Fruit fly (Drosophila melanogaster) whole organism, embryonic: Measurements from ENCODE around the gene dysf.

Source experiments
- BEAF-32 ChIP-seq: fragments of 200-800 bp; sonication (Bioruptor generic); optimal IDR thresholded peaks from 3 replicates; lab custom pipeline; 2017; ENCODE audit warnings: missing biosample characterization, missing genetic modification characterization, mild to moderate bottlenecking, moderate library complexity, missing genetic modification reagents
- CG10267 ChIP-seq: fragments of 200-800 bp; sonication (Bioruptor generic); optimal IDR thresholded peaks from 2 replicates; lab custom pipeline; 2018; ENCODE audit warnings: missing biosample characterization, mild to moderate bottlenecking, missing genetic modification characterization, moderate library complexity
- CG11398 ChIP-seq: fragments of 200-800 bp; sonication (Bioruptor generic); optimal IDR thresholded peaks from 2 replicates; lab custom pipeline; 2016; ENCODE audit warnings: missing biosample characterization, missing genetic modification characterization
- CG11504 ChIP-seq: fragments of 200-800 bp; sonication (Bioruptor generic); optimal IDR thresholded peaks from 3 replicates; lab custom pipeline; 2019; ENCODE audit warnings: missing biosample characterization, mild to moderate bottlenecking, missing genetic modification characterization, moderate library complexity
- CG15073 ChIP-seq: fragments of 200-800 bp; sonication (Bioruptor generic); optimal IDR thresholded peaks from 2 replicates; lab custom pipeline; 2016; ENCODE audit warnings: missing biosample characterization, missing genetic modification characterization
- CG15269 ChIP-seq: fragments of 200-800 bp; sonication (Bioruptor generic); optimal IDR thresholded peaks from 2 replicates; lab custom pipeline; 2018; ENCODE audit warnings: missing biosample characterization, mild to moderate bottlenecking, missing genetic modification characterization, moderate library complexity
- CG16815 ChIP-seq: fragments of 200-800 bp; sonication (Bioruptor generic); optimal IDR thresholded peaks from 3 replicates; lab custom pipeline; 2017; ENCODE audit warnings: missing biosample characterization, mild to moderate bottlenecking, missing genetic modification characterization
- CG17802 ChIP-seq: fragments of 200-800 bp; sonication (Bioruptor generic); optimal IDR thresholded peaks from 2 replicates; lab custom pipeline; 2018; ENCODE audit warnings: missing biosample characterization, mild to moderate bottlenecking, missing genetic modification characterization, moderate library complexity
- CG2116 ChIP-seq: fragments of 200-800 bp; sonication (Bioruptor generic); optimal IDR thresholded peaks from 3 replicates; lab custom pipeline; 2018; ENCODE audit warnings: missing biosample characterization, mild to moderate bottlenecking, missing genetic modification characterization
- CG2202 ChIP-seq: fragments of 200-800 bp; sonication (Bioruptor generic); optimal IDR thresholded peaks from 2 replicates; lab custom pipeline; 2018; ENCODE audit warnings: missing biosample characterization, mild to moderate bottlenecking, missing genetic modification characterization
- CG2889 ChIP-seq: fragments of 200-800 bp; sonication (Bioruptor generic); IDR thresholded peaks from 3 replicates; pipeline ENCODE4 v1.3.6; 2022; ENCODE audit warnings: missing biosample characterization, missing genetic modification characterization
- CG30403 ChIP-seq: fragments of 200-800 bp; sonication (Bioruptor generic); optimal IDR thresholded peaks from 3 replicates; lab custom pipeline; 2016; ENCODE audit warnings: missing biosample characterization, missing genetic modification characterization
- CG31388 ChIP-seq: fragments of 200-800 bp; sonication (Bioruptor generic); optimal IDR thresholded peaks from 2 replicates; lab custom pipeline; 2016; ENCODE audit warnings: missing biosample characterization, missing genetic modification characterization
- CG32767 ChIP-seq: fragments of 200-800 bp; sonication (Bioruptor generic); IDR thresholded peaks from 2 replicates; pipeline ENCODE4 v1.3.6; 2022; ENCODE audit warnings: missing biosample characterization, missing genetic modification characterization
- CG8924 ChIP-seq: fragments of 200-800 bp; optimal IDR thresholded peaks from 3 replicates; lab custom pipeline; 2019; ENCODE audit warnings: missing biosample characterization, mild to moderate bottlenecking, missing genetic modification characterization, moderate library complexity
- CG9215 ChIP-seq: fragments of 200-800 bp; sonication (Bioruptor generic); IDR thresholded peaks from 2 replicates; pipeline ENCODE4 v1.3.6; 2022; ENCODE audit warnings: missing biosample characterization, missing genetic modification characterization
- CG9727 ChIP-seq: fragments of 200-800 bp; sonication (Bioruptor generic); optimal IDR thresholded peaks from 3 replicates; lab custom pipeline; 2017; ENCODE audit warnings: missing biosample characterization, mild to moderate bottlenecking, missing genetic modification characterization
- CG9797 ChIP-seq: fragments of 200-800 bp; sonication (Bioruptor generic); optimal IDR thresholded peaks from 3 replicates; lab custom pipeline; 2018; ENCODE audit warnings: missing biosample characterization, mild to moderate bottlenecking, missing genetic modification characterization
- CHES-1-like ChIP-seq: fragments of 200-800 bp; sonication (Bioruptor generic); optimal IDR thresholded peaks from 2 replicates; lab custom pipeline; 2016; ENCODE audit warnings: missing biosample characterization, missing genetic modification characterization
- Dbx ChIP-seq: fragments of 200-800 bp; sonication (Bioruptor generic); IDR thresholded peaks from 3 replicates; pipeline ENCODE4 v1.3.6; 2022; ENCODE audit warnings: missing biosample characterization, missing genetic modification characterization
- Deaf1 ChIP-seq: fragments of 200-800 bp; optimal IDR thresholded peaks from 3 replicates; lab custom pipeline; 2019; ENCODE audit warnings: missing biosample characterization, mild to moderate bottlenecking, missing genetic modification characterization, moderate library complexity
- Doc3 ChIP-seq: fragments of 200-800 bp; sonication (Bioruptor generic); IDR thresholded peaks from 3 replicates; pipeline ENCODE4 v1.3.6; 2022; ENCODE audit warnings: missing biosample characterization, missing genetic modification characterization; ENCODE audit not compliant: partially characterized antibody
- Hmr ChIP-seq: fragments of 200-800 bp; sonication (Bioruptor generic); optimal IDR thresholded peaks from 3 replicates; lab custom pipeline; 2017; ENCODE audit warnings: mild to moderate bottlenecking, missing biosample characterization, missing genetic modification reagents, missing genetic modification characterization
- Hr39 ChIP-seq: fragments of >200 bp; optimal IDR thresholded peaks from 2 replicates; lab custom pipeline; 2017
- Hr78 ChIP-seq, 2 experiments: fragments of 200-800 bp in 1 of 2; fragments of >200 bp in 1 of 2; sonication (Bioruptor generic) in 1 of 2; optimal IDR thresholded peaks; 2 replicates each; lab custom pipeline; 2017 to 2019; ENCODE audit warnings: missing biosample characterization in 2 of 2, missing genetic modification characterization in 2 of 2, mild to moderate bottlenecking in 1 of 2, moderate library complexity in 1 of 2
- Hsf ChIP-seq: fragments of 200-800 bp; sonication (Bioruptor generic); optimal IDR thresholded peaks from 3 replicates; lab custom pipeline; 2016; ENCODE audit warnings: missing biosample characterization, missing genetic modification characterization
- NC2β ChIP-seq: fragments of 200-800 bp; sonication (Bioruptor generic); optimal IDR thresholded peaks from 2 replicates; lab custom pipeline; 2016; ENCODE audit warnings: missing biosample characterization, missing genetic modification characterization
- Sin3A ChIP-seq: fragments of >200 bp; optimal IDR thresholded peaks from 2 replicates; lab custom pipeline; 2018
- Tbp ChIP-seq: fragments of >200 bp; optimal IDR thresholded peaks from 2 replicates; lab custom pipeline; 2018; ENCODE audit warnings: missing biosample characterization, missing genetic modification characterization
- al ChIP-seq: fragments of 200-800 bp; sonication (Bioruptor generic); IDR thresholded peaks from 2 replicates; pipeline ENCODE4 v1.3.6; 2022; ENCODE audit warnings: missing biosample characterization, missing genetic modification characterization
- crol ChIP-seq: fragments of 200-800 bp; sonication (Bioruptor generic); IDR thresholded peaks from 2 replicates; pipeline ENCODE4 v1.3.6; 2022; ENCODE audit warnings: missing biosample characterization, missing genetic modification characterization
- dmrt99B ChIP-seq: fragments of 200-800 bp; sonication (Bioruptor generic); optimal IDR thresholded peaks from 2 replicates; lab custom pipeline; 2018; ENCODE audit warnings: missing biosample characterization, mild to moderate bottlenecking, missing genetic modification characterization, moderate library complexity
- fd3F ChIP-seq: fragments of 200-800 bp; sonication (Bioruptor generic); optimal IDR thresholded peaks from 2 replicates; lab custom pipeline; 2018; ENCODE audit warnings: missing biosample characterization, mild to moderate bottlenecking, missing genetic modification characterization, moderate library complexity
- fu2 ChIP-seq: fragments of 200-800 bp; sonication (Bioruptor generic); optimal IDR thresholded peaks from 2 replicates; lab custom pipeline; 2016; ENCODE audit warnings: missing biosample characterization, missing genetic modification characterization
- gsb-n ChIP-seq: fragments of 200-800 bp; sonication (Bioruptor generic); optimal IDR thresholded peaks from 3 replicates; lab custom pipeline; 2018; ENCODE audit warnings: missing biosample characterization, mild to moderate bottlenecking, missing genetic modification characterization
- inv ChIP-seq: fragments of 200-800 bp; sonication (Bioruptor generic); IDR thresholded peaks from 2 replicates; pipeline ENCODE4 v1.3.6; 2022; ENCODE audit warnings: missing biosample characterization, missing genetic modification characterization; ENCODE audit not compliant: partially characterized antibody
- lbe ChIP-seq: fragments of 200-800 bp; sonication (Bioruptor generic); optimal IDR thresholded peaks from 2 replicates; lab custom pipeline; 2016; ENCODE audit warnings: missing biosample characterization, mild to moderate bottlenecking, missing genetic modification characterization
- nau ChIP-seq: fragments of 200-800 bp; sonication (Bioruptor generic); optimal IDR thresholded peaks from 3 replicates; lab custom pipeline; 2017; ENCODE audit warnings: missing biosample characterization, mild to moderate bottlenecking, missing genetic modification characterization, missing genetic modification reagents
- nmo ChIP-seq: fragments of 200-800 bp; sonication (Bioruptor generic); optimal IDR thresholded peaks from 2 replicates; lab custom pipeline; 2018; ENCODE audit warnings: missing biosample characterization, mild to moderate bottlenecking, missing genetic modification characterization, moderate library complexity
- pho ChIP-seq: fragments of 200-800 bp; sonication (Bioruptor generic); optimal IDR thresholded peaks from 2 replicates; lab custom pipeline; 2016; ENCODE audit warnings: missing biosample characterization, missing genetic modification characterization
- pita ChIP-seq: fragments of 200-800 bp; sonication (Bioruptor generic); optimal IDR thresholded peaks from 2 replicates; lab custom pipeline; 2017; ENCODE audit warnings: missing biosample characterization, mild to moderate bottlenecking, missing genetic modification characterization
- pnt ChIP-seq: fragments of 200-800 bp; sonication (Bioruptor generic); optimal IDR thresholded peaks from 3 replicates; lab custom pipeline; 2016; ENCODE audit warnings: missing biosample characterization, missing genetic modification characterization
- repo ChIP-seq: fragments of 200-800 bp; sonication (Bioruptor generic); optimal IDR thresholded peaks from 2 replicates; lab custom pipeline; 2016; ENCODE audit warnings: missing biosample characterization, missing genetic modification characterization
- rib ChIP-seq: fragments of 200-800 bp; sonication (Bioruptor generic); IDR thresholded peaks from 2 replicates; pipeline ENCODE4 v1.3.6; 2022; ENCODE audit warnings: missing biosample characterization, missing genetic modification characterization
- schlank ChIP-seq: fragments of 200-800 bp; sonication (Bioruptor generic); optimal IDR thresholded peaks from 2 replicates; lab custom pipeline; 2018; ENCODE audit warnings: missing biosample characterization, mild to moderate bottlenecking, missing genetic modification characterization
- sima ChIP-seq: fragments of 200-800 bp; sonication (Bioruptor generic); optimal IDR thresholded peaks from 2 replicates; lab custom pipeline; 2016; ENCODE audit warnings: missing biosample characterization, missing genetic modification characterization
- slou ChIP-seq: fragments of 200-800 bp; sonication (Bioruptor generic); optimal IDR thresholded peaks from 3 replicates; lab custom pipeline; 2016; ENCODE audit warnings: missing biosample characterization, missing genetic modification characterization
- sqz ChIP-seq: fragments of 200-800 bp; sonication (Bioruptor generic); optimal IDR thresholded peaks from 3 replicates; lab custom pipeline; 2018; ENCODE audit warnings: missing biosample characterization, mild to moderate bottlenecking, missing genetic modification characterization
- tin ChIP-seq: fragments of 200-800 bp; sonication (Bioruptor generic); optimal IDR thresholded peaks from 3 replicates; lab custom pipeline; 2016; ENCODE audit warnings: missing biosample characterization, missing genetic modification characterization
- tup ChIP-seq: fragments of 200-800 bp; sonication (Bioruptor generic); optimal IDR thresholded peaks from 2 replicates; lab custom pipeline; 2016; ENCODE audit warnings: missing biosample characterization, mild to moderate bottlenecking, missing genetic modification characterization, moderate library complexity

The dysf gene

dm6 chr3R:26042131-26042885, 56.2 kb downstream of the dysf start (continued):
- TF ChIP-seq Hmr (GFP tag; lab: Kevin White, UChicago), result peak; percentile 97
- TF ChIP-seq pho (GFP tag; lab: Kevin White, UChicago), result peak; percentile 97
- TF ChIP-seq CG2202 (tag; lab: Kevin White, UChicago), result peak; percentile 89
- peak; percentile 93 for TF ChIP-seq CG9215 (GFP tag; lab: Robert Waterston, UW)
- peak; percentile 98 for TF ChIP-seq CHES-1-like (GFP tag; lab: Kevin White, UChicago)
- peak; percentile 92 for TF ChIP-seq CG2116
- TF ChIP-seq crol (GFP tag; lab: Robert Waterston, UW), result peak; percentile 65
- peak; percentile 89 for TF ChIP-seq CG31388 (GFP tag; lab: Kevin White, UChicago)
- peak; percentile 90 for TF ChIP-seq sima (GFP tag; lab: Kevin White, UChicago)
- peak; percentile 70 for TF ChIP-seq Deaf1
- TF ChIP-seq rib (GFP tag; lab: Robert Waterston, UW), result peak; percentile 89
- peak; percentile 96 for TF ChIP-seq repo (GFP tag; lab: Kevin White, UChicago)
- TF ChIP-seq CG17802, result peak; percentile 89
- TF ChIP-seq al (GFP tag; lab: Robert Waterston, UW), result peak; percentile 94
- TF ChIP-seq sqz (GFP tag; lab: Kevin White, UChicago), result peak; percentile 89
- TF ChIP-seq CG9727 (GFP tag; lab: Kevin White, UChicago), result peak; percentile 97
- TF ChIP-seq inv (GFP tag; lab: Robert Waterston, UW), result no peak
- no peak for TF ChIP-seq Tbp (GFP tag; lab: Kevin White, UChicago)
- TF ChIP-seq BEAF-32 (GFP tag; lab: Kevin White, UChicago), result peak; percentile 27
- peak; percentile 94 for TF ChIP-seq CG8924
- peak; percentile 93 for TF ChIP-seq CG16815
- peak; percentile 95 for TF ChIP-seq Dbx (GFP tag; lab: Robert Waterston, UW)
- peak in 1 of 2 experiments; percentile 82 for TF ChIP-seq Hr78 (GFP tag; optimal IDR thresholded peaks at IDR 0.05; lab: Kevin White, UChicago)
- TF ChIP-seq CG9797 (GFP tag; lab: Kevin White, UChicago), result peak; percentile 36
- TF ChIP-seq CG15073, result peak; percentile 83
- peak; percentile 97 for TF ChIP-seq CG11398 (GFP tag; lab: Kevin White, UChicago)
- TF ChIP-seq Doc3, result no peak
- TF ChIP-seq lbe, result peak; percentile 92
- peak; percentile 97 for TF ChIP-seq CG2889
- peak; percentile 96 for TF ChIP-seq nmo (GFP tag; lab: Kevin White, UChicago)
- TF ChIP-seq CG30403 (GFP tag; lab: Kevin White, UChicago), result peak; percentile 97
- TF ChIP-seq dmrt99B (tag; lab: Kevin White, UChicago), result peak; percentile 95
- TF ChIP-seq CG32767 (GFP tag; lab: Robert Waterston, UW), result peak; percentile 97
- TF ChIP-seq Hsf (GFP tag; lab: Kevin White, UChicago), result peak; percentile 97
- TF ChIP-seq CG11504 (tag; lab: Kevin White, UChicago), result peak; percentile 94
- TF ChIP-seq pnt (GFP tag; lab: Kevin White, UChicago), result peak; percentile 96
- peak; percentile 96 for TF ChIP-seq NC2β
- TF ChIP-seq Sin3A (lab: Kevin White, UChicago), result peak; percentile 25
- no peak for TF ChIP-seq pita (GFP tag; lab: Kevin White, UChicago)
- peak; percentile 94 for TF ChIP-seq tup (GFP tag; lab: Kevin White, UChicago)
- peak; percentile 93 for TF ChIP-seq schlank (tag; lab: Kevin White, UChicago)
- TF ChIP-seq gsb-n, result peak; percentile 93
- peak; percentile 92 for TF ChIP-seq slou (GFP tag; lab: Kevin White, UChicago)
- TF ChIP-seq CG15269, result peak; percentile 95
- no peak for TF ChIP-seq nau (GFP tag; lab: Kevin White, UChicago)
- TF ChIP-seq tin (GFP tag; lab: Kevin White, UChicago), result peak; percentile 97
- TF ChIP-seq CG10267 (tag; lab: Kevin White, UChicago), result peak; percentile 82
- TF ChIP-seq Hr39 (lab: Kevin White, UChicago), result no peak
- peak; percentile 89 for TF ChIP-seq fd3F
- peak; percentile 95 for TF ChIP-seq fu2 (GFP tag; lab: Kevin White, UChicago)
